Worm (Caenorhabditis elegans) whole organism, L4 larva: ENCODE data around the gene obr-3.
A peak's percentile ranks its signal among the peaks of the same experiment; 100 is the strongest.

Source experiments
- F26F4.8 ChIP-seq: fragments of 200-800 bp; sonication (Bioruptor generic); conservative IDR thresholded peaks from 2 replicates; pipeline ENCODE4 v1.3.6; 2022; ENCODE audit warnings: missing genetic modification characterization, missing compliant biosample characterization
- F37D6.2 ChIP-seq: sonication (generic microtip); optimal IDR thresholded peaks from 2 replicates; lab custom pipeline; 2016; ENCODE audit warnings: mild to moderate bottlenecking, missing genetic modification characterization, missing compliant biosample characterization
- R02D3.7 ChIP-seq: fragments of 150-350 bp; sonication (generic microtip); optimal IDR thresholded peaks from 3 replicates; lab custom pipeline; 2014; ENCODE audit warnings: missing biosample characterization, missing genetic modification characterization
- T26A8.4 ChIP-seq: fragments of 200-800 bp; sonication (Bioruptor generic); IDR thresholded peaks from 2 replicates; pipeline ENCODE4 v1.3.6; 2022; ENCODE audit warnings: missing genetic modification characterization, missing compliant biosample characterization
- Y105C5A.15 ChIP-seq: fragments of 200-800 bp; sonication (Bioruptor generic); IDR thresholded peaks from 2 replicates; pipeline ENCODE4 v1.3.6; 2022; ENCODE audit warnings: missing genetic modification characterization, missing compliant biosample characterization
- Y75B8A.6 ChIP-seq: fragments of 200-800 bp; sonication (Bioruptor generic); IDR thresholded peaks from 2 replicates; pipeline ENCODE4 v1.3.6; 2022; ENCODE audit warnings: missing genetic modification reagents, missing genetic modification characterization, missing compliant biosample characterization
- aha-1 ChIP-seq: fragments of 150-350 bp; peaks from one replicate; lab custom pipeline; 2014; ENCODE audit warnings: missing biosample characterization, missing genetic modification characterization
- ama-1 ChIP-seq: fragments of 150-350 bp; optimal IDR thresholded peaks from 2 replicates; lab custom pipeline; 2014; ENCODE audit warnings: inconsistent platforms, mixed read lengths
- attf-4 ChIP-seq: sonication (generic microtip); optimal IDR thresholded peaks from 3 replicates; lab custom pipeline; 2017; ENCODE audit warnings: missing biosample characterization, missing genetic modification characterization
- ceh-20 ChIP-seq: fragments of 200-800 bp; sonication (Bioruptor generic); IDR thresholded peaks from 2 replicates; pipeline ENCODE4 v1.3.6; 2022; ENCODE audit warnings: missing genetic modification reagents, missing genetic modification characterization, missing compliant biosample characterization
- ceh-82 ChIP-seq: sonication (generic microtip); optimal IDR thresholded peaks from 2 replicates; lab custom pipeline; 2017; ENCODE audit warnings: missing biosample characterization, missing genetic modification characterization
- ces-1 ChIP-seq: fragments of 150-350 bp; sonication (generic microtip); optimal IDR thresholded peaks from 4 replicates; lab custom pipeline; 2014; ENCODE audit warnings: missing biosample characterization, missing genetic modification reagents, missing genetic modification characterization
- daf-8 ChIP-seq: fragments of 200-800 bp; sonication (Bioruptor generic); IDR thresholded peaks from 2 replicates; pipeline ENCODE4 v1.3.6; 2022; ENCODE audit warnings: missing genetic modification characterization, missing compliant biosample characterization
- duxl-1 ChIP-seq: sonication (generic microtip); optimal IDR thresholded peaks from 2 replicates; lab custom pipeline; 2016; ENCODE audit warnings: mild to moderate bottlenecking, missing genetic modification characterization, moderate library complexity, missing compliant biosample characterization; ENCODE audit not compliant: poor library complexity
- dve-1 ChIP-seq: sonication (generic microtip); optimal IDR thresholded peaks from 2 replicates; lab custom pipeline; 2017; ENCODE audit warnings: antibody characterized with exemption, mild to moderate bottlenecking, missing genetic modification characterization, missing compliant biosample characterization; ENCODE audit not compliant: insufficient read depth
- fos-1 ChIP-seq: fragments of 150-350 bp; optimal IDR thresholded peaks from 2 replicates; lab custom pipeline; 2014; ENCODE audit warnings: missing biosample characterization, missing genetic modification characterization
- hlh-11 ChIP-seq: fragments of 200-800 bp; sonication (Bioruptor generic); optimal IDR thresholded peaks from 2 replicates; lab custom pipeline; 2018; ENCODE audit warnings: mild to moderate bottlenecking, missing genetic modification characterization, missing compliant biosample characterization
- lin-39 ChIP-seq: fragments of 150-350 bp; optimal IDR thresholded peaks from 2 replicates; lab custom pipeline; 2014; ENCODE audit warnings: missing biosample characterization, missing genetic modification reagents, missing genetic modification characterization
- lir-3 ChIP-seq: sonication (generic microtip); optimal IDR thresholded peaks from 2 replicates; lab custom pipeline; 2016; ENCODE audit warnings: mild to moderate bottlenecking, missing genetic modification characterization, missing compliant biosample characterization
- mep-1 ChIP-seq: fragments of 150-350 bp; sonication (generic microtip); optimal IDR thresholded peaks from 3 replicates; lab custom pipeline; 2014; ENCODE audit warnings: missing biosample characterization, missing genetic modification characterization
- mes-2 ChIP-seq: sonication (generic microtip); optimal IDR thresholded peaks from 2 replicates; lab custom pipeline; 2016; ENCODE audit warnings: missing genotype, mild to moderate bottlenecking, missing genetic modification characterization, missing compliant biosample characterization; ENCODE audit not compliant: poor library complexity, severe bottlenecking
- nhr-28 ChIP-seq: fragments of 150-350 bp; optimal IDR thresholded peaks from 2 replicates; lab custom pipeline; 2014; ENCODE audit warnings: missing biosample characterization, missing genetic modification characterization
- nhr-42 ChIP-seq: fragments of 200-800 bp; sonication (Bioruptor generic); IDR thresholded peaks from 2 replicates; pipeline ENCODE4 v1.3.6; 2022; ENCODE audit warnings: missing genetic modification characterization, missing compliant biosample characterization
- nhr-76 ChIP-seq: fragments of 150-350 bp; optimal IDR thresholded peaks from 2 replicates; lab custom pipeline; 2014; ENCODE audit warnings: missing biosample characterization, missing genetic modification characterization
- pha-4 ChIP-seq, 2 experiments: fragments of 150-350 bp in 1 of 2; fragments of 200-800 bp in 1 of 2; sonication (Bioruptor generic) in 1 of 2; IDR thresholded peaks in 1 of 2; optimal IDR thresholded peaks in 1 of 2; 2 replicates each; pipeline versions ENCODE4 v1.3.6 to Lab custom; 2014 to 2022; ENCODE audit warnings: missing genetic modification characterization in 2 of 2, missing genetic modification reagents in 2 of 2, missing biosample characterization in 1 of 2, missing compliant biosample characterization in 1 of 2
- pqm-1 ChIP-seq: sonication (generic microtip); optimal IDR thresholded peaks from 2 replicates; lab custom pipeline; 2017; ENCODE audit warnings: missing biosample characterization, missing genetic modification characterization
- saeg-2 ChIP-seq: fragments of 200-800 bp; sonication (Bioruptor generic); IDR thresholded peaks from 2 replicates; pipeline ENCODE4 v1.3.6; 2022; ENCODE audit warnings: missing genetic modification reagents, missing genetic modification characterization, missing compliant biosample characterization
- snpc-1.2 ChIP-seq: fragments of 200-800 bp; sonication (Bioruptor generic); IDR thresholded peaks from 2 replicates; pipeline ENCODE4 v1.3.6; 2022; ENCODE audit warnings: missing genetic modification reagents, missing genetic modification characterization, missing compliant biosample characterization
- snpc-4 ChIP-seq: fragments of 150-350 bp; optimal IDR thresholded peaks from 2 replicates; lab custom pipeline; 2014; ENCODE audit warnings: missing biosample characterization, missing genetic modification characterization
- spr-1 ChIP-seq: sonication (generic microtip); optimal IDR thresholded peaks from 2 replicates; lab custom pipeline; 2016; ENCODE audit warnings: mild to moderate bottlenecking, missing genetic modification characterization, missing compliant biosample characterization
- spr-3 ChIP-seq: fragments of 200-800 bp; sonication (Bioruptor generic); optimal IDR thresholded peaks from 2 replicates; lab custom pipeline; 2018; ENCODE audit warnings: mild to moderate bottlenecking, missing genetic modification characterization, missing compliant biosample characterization
- unc-39 ChIP-seq: sonication (generic microtip); optimal IDR thresholded peaks from 2 replicates; lab custom pipeline; 2017; ENCODE audit warnings: missing biosample characterization, missing genetic modification characterization
- unc-62 ChIP-seq, 3 experiments: fragments of 150-350 bp in 1 of 3; sonication (generic microtip); optimal IDR thresholded peaks in 2 of 3; peaks in 1 of 3; 1 replicate in 1 of 3; 2 replicates in 2 of 3; lab custom pipeline; 2014 to 2017; ENCODE audit warnings: missing biosample characterization in 3 of 3, missing genetic modification characterization in 3 of 3, missing genetic modification reagents in 3 of 3, missing genotype in 1 of 3
- zag-1 ChIP-seq: fragments of 150-350 bp; optimal IDR thresholded peaks from 2 replicates; lab custom pipeline; 2014; ENCODE audit warnings: missing biosample characterization, missing genetic modification characterization
- zfp-2 ChIP-seq: sonication (generic microtip); optimal IDR thresholded peaks from 2 replicates; lab custom pipeline; 2016; ENCODE audit warnings: mild to moderate bottlenecking, missing genetic modification characterization, missing compliant biosample characterization
- ztf-11 ChIP-seq: fragments of 150-350 bp; optimal IDR thresholded peaks from 2 replicates; lab custom pipeline; 2014; ENCODE audit warnings: missing biosample characterization, missing genetic modification characterization

Gene obr-3

DNA sequence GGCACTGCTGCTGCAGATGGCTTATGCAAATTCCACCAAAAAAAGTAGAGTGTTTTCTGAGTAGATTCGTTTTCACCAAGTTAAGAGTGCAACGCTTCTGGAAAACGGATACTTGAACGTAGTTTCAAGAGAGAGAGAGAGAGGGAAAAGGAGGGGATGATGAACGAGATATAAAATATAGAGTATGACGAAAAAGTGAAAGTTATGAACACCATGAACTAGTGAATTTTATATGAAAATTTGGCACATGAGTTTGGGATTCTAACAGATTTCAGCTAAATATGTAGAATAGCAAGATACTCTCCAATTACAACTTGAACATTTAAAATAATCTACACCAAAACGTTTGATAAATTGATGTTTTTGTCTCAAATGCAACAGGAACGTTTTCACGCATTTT is at the start of gene obr-3:
TSS of gene obr-3 (minus strand) at position 101 of the 400 bp plus-strand sequence.
- no peak for TF ChIP-seq mep-1 (tag; lab: Kevin White, UChicago)
- TF ChIP-seq ces-1, result no peak
- TF ChIP-seq Y105C5A.15 (GFP tag; lab: Robert Waterston, UW), result no peak

DNA sequence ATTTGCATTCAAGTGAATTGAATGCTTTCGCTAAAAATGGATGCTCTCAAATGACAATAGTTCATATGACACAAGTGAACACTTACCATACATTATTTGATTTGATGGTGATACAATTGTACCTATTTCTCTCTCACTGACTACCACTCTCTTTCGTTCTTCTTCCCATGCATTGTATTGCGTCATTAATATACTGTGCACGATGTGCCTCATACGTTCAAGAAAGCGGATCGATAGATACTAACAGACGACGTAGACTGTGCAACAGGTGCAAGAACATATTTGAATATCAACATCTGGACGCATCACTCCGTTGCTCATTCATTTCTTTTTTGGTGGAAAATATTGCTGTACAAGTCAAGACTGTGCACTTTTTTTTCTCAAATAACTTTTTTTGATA is 49.0 kb upstream of the obr-3 start, which contains the start of gene M03B6.4:
TSS of gene M03B6.4 (plus strand) at position 149 of the 400 bp plus-strand sequence.
- TF ChIP-seq zag-1 (tag; lab: Kevin White, UChicago) (no peak), ceh-20 (no peak), saeg-2 (GFP tag; lab: Robert Waterston, UW) (no peak), nhr-76 (no peak), mes-2 (tag; lab: Kevin White, UChicago) (no peak), duxl-1 (tag; lab: Kevin White, UChicago) (no peak), lin-39 (tag; lab: Kevin White, UChicago) (no peak), R02D3.7 (tag; lab: Kevin White, UChicago) (no peak), fos-1 (tag; lab: Kevin White, UChicago) (no peak), nhr-28 (tag; lab: Kevin White, UChicago) (peak; percentile 23), nhr-42 (GFP tag; lab: Robert Waterston, UW) (no peak), lir-3 (tag; lab: Kevin White, UChicago) (no peak), unc-39 (tag; lab: Kevin White, UChicago) (no peak), pqm-1 (tag; lab: Kevin White, UChicago) (peak; percentile 27), ama-1 (lab: Kevin White, UChicago) (no peak), spr-1 (tag; lab: Kevin White, UChicago) (no peak), zfp-2 (tag; lab: Kevin White, UChicago) (no peak), F26F4.8 (GFP tag; lab: Robert Waterston, UW) (no peak), F37D6.2 (tag; lab: Kevin White, UChicago) (no peak), Y75B8A.6 (GFP tag; lab: Robert Waterston, UW) (no peak), spr-3 (no peak), attf-4 (tag; lab: Kevin White, UChicago) (no peak), ztf-11 (no peak), ceh-82 (tag; lab: Kevin White, UChicago) (no peak), pha-4 (GFP tag; IDR thresholded peaks at IDR 0.05; lab: Robert Waterston, UW) (no peak), pha-4 (tag; optimal IDR thresholded peaks at IDR 0.05; lab: Kevin White, UChicago) (no peak), aha-1 (tag; lab: Kevin White, UChicago) (peak; percentile 30)

DNA sequence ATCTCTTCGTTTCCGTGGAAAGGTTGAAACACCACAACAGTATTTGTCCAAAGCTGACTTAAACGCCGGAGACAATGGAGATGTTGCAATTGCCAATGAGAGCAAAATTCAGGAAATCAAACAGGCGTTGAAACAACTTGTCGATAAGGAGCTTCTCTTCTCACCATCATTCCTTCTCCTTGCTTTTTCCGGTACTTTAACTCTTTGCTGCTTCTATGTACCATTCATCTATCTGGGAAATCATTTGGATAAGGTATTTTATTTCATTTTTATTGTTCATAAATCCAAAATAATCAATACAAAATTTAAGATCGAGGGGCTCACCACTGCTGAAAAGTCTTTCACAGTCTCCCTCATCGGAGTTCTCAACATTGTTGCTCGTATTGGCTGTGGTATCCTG is 46.3 kb upstream of the obr-3 start:
- TF ChIP-seq unc-62 (GFP tag; optimal IDR thresholded peaks at IDR 0.05 in 1 of 2; lab: Kevin White, UChicago) (no peak), unc-62 (tag; optimal IDR thresholded peaks at IDR 0.05; lab: Kevin White, UChicago) (no peak), zag-1 (tag; lab: Kevin White, UChicago) (no peak), snpc-4 (tag; lab: Kevin White, UChicago) (no peak), aha-1 (tag; lab: Kevin White, UChicago) (peak; percentile 27)

DNA sequence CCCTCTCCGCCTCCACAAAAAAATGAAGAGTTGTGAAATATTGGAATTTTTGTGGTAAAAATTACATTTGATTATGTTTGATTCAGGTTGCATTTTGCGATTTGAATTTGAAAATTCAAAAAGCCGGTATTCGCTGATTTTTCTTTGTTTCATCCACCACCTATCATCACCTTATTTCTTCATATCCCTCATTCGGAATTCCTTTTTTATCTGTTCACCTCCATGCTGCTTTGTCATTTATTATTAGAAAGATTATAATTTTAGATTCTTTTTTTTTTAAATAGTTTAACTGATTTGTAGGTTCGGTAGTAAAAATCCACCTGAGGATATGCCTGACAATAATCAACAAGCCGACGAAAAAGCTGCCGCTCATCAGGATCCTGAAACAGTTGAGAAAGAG is 42.9 kb upstream of the obr-3 start, which contains the start of gene mct-3:
TSS of gene mct-3 (plus strand) at position 301 of the 400 bp plus-strand sequence.
- TF ChIP-seq T26A8.4 (GFP tag; lab: Robert Waterston, UW) (no peak), snpc-1.2 (no peak), aha-1 (tag; lab: Kevin White, UChicago) (peak; percentile 13), hlh-11 (tag; lab: Kevin White, UChicago) (no peak)

DNA sequence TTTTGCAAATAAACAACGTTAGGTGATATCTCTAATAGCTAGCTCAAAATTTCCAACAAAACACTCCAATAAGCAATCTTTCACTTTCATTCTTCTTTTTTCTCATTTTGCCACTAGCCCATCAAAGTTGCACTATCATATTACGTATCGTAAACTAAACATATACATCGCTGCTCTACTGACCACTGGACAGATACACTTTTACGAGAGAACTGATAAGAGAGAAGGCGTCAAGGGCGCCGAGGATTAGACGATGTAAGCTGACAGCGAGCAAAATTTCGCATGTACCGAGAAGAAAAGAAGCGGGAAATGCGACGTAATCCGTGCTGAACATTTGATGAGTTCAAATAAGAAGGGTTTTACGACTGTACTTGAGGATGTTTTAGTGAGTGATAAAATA is 41.9 kb upstream of the obr-3 start:
- peak; percentile 14 for TF ChIP-seq hlh-11 (tag; lab: Kevin White, UChicago)
- TF ChIP-seq dve-1 (tag; lab: Kevin White, UChicago), result peak; percentile 11
- peak in 1 of 2 experiments; percentile 94 for TF ChIP-seq unc-62 (GFP tag; optimal IDR thresholded peaks at IDR 0.05 in 1 of 2; lab: Kevin White, UChicago)
- no peak for TF ChIP-seq unc-62 (tag; optimal IDR thresholded peaks at IDR 0.05; lab: Kevin White, UChicago)
- no peak for TF ChIP-seq daf-8 (GFP tag; lab: Robert Waterston, UW)
